Worm (Caenorhabditis elegans): ENCODE measurements around the gene Y14H12B.1.

Y14H12B.1 gene

ce11 chrII:3917985-3918633 is 16.1 kb upstream of the Y14H12B.1 start:
- TF ChIP-seq B0310.2 (tag; optimal IDR thresholded peaks at IDR 0.05) (no peak), tbx-37 (GFP tag; conservative IDR thresholded peaks at IDR 0.05) (no peak), tra-4 (tag; optimal IDR thresholded peaks at IDR 0.05) (no peak), ama-1 (optimal IDR thresholded peaks at IDR 0.05) (no peak), hnd-1 (tag; optimal IDR thresholded peaks at IDR 0.05) (no peak), ceh-13 (GFP tag; optimal IDR thresholded peaks at IDR 0.05) (no peak), ets-7 (tag; optimal IDR thresholded peaks at IDR 0.05) (no peak), sea-1 (GFP tag; conservative IDR thresholded peaks at IDR 0.05) (no peak), flt-1 (GFP tag; IDR thresholded peaks at IDR 0.05) (no peak), scrt-1 (GFP tag; IDR thresholded peaks at IDR 0.05) (no peak), tbx-11 (GFP tag; IDR thresholded peaks at IDR 0.05) (no peak), hmbx-1 (tag; optimal IDR thresholded peaks at IDR 0.05) (no peak), F13C5.2 (tag; optimal IDR thresholded peaks at IDR 0.05) (no peak), aly-1 (tag; optimal IDR thresholded peaks at IDR 0.05) (no peak), ceh-36 (tag; optimal IDR thresholded peaks at IDR 0.05) (no peak), hmg-4 (GFP tag; optimal IDR thresholded peaks at IDR 0.05) (no peak), pes-1 (GFP tag; IDR thresholded peaks at IDR 0.05) (no peak)

DNA sequence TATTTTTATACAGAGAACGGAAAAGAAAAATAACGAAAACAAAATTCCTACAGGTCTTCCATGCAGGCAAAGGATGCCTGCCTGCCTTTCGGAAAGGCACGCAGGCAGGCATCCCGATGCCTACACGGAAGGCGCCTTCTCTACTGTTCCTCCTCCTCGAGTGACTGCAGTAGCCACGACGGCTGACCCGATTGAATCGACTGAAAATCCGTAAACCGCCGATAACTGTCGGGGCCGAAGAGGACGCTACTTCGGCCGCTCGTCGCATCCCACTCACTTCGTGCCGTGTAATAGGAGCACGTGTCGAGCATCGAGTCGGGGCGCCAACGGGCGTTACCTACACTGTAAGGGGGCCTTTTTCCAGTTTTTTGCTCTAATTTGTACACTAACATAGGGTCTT is 13.6 kb upstream of the Y14H12B.1 start:
- TF ChIP-seq sea-1 (GFP tag; conservative IDR thresholded peaks at IDR 0.05) (no peak), pes-1 (GFP tag; IDR thresholded peaks at IDR 0.05) (0 out of 2 replicates have a peak, but pooled peaks have one; percentile 8)

ce11 chrII:3922696-3923095 is 11.6 kb upstream of the Y14H12B.1 start:
- TF ChIP-seq hnd-1 (tag; optimal IDR thresholded peaks at IDR 0.05) (no peak), sea-1 (GFP tag; conservative IDR thresholded peaks at IDR 0.05) (no peak), B0310.2 (tag; optimal IDR thresholded peaks at IDR 0.05) (no peak), tbx-11 (GFP tag; IDR thresholded peaks at IDR 0.05) (no peak), ceh-36 (tag; optimal IDR thresholded peaks at IDR 0.05) (no peak), tbx-37 (GFP tag; conservative IDR thresholded peaks at IDR 0.05) (no peak), tra-4 (tag; optimal IDR thresholded peaks at IDR 0.05) (no peak), flt-1 (GFP tag; IDR thresholded peaks at IDR 0.05) (no peak), ama-1 (optimal IDR thresholded peaks at IDR 0.05) (no peak)

DNA sequence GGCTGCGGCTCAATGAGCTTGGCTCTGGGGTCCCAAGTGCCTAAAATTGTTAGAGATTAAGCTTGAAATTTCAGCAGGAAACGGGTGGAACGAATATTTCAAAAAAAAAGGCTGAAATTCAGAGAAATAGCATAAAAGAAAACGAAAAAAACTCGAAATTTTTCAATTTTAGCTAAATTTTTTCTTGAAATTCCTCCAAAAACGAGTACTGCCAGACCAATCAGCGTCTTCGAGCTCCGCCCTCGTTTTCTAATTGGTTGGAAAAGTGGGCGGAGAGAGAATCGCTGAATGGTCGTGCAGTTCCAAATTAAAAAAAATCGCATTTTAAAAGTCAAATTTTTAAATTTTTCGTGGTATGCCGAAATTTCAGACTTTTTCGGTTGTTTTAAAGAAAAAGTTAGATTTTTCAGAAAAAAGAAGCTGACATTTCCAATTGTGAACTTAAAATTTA is 6.3 kb upstream of the Y14H12B.1 start, which contains the start of gene plpp-1.1:
Gene plpp-1.1 (minus strand): TSS at position 51 of the 451 bp plus-strand sequence.
- TF ChIP-seq ama-1 (optimal IDR thresholded peaks at IDR 0.05) (no peak), tbx-11 (GFP tag; IDR thresholded peaks at IDR 0.05) (no peak), flt-1 (GFP tag; IDR thresholded peaks at IDR 0.05) (no peak), F13C5.2 (tag; optimal IDR thresholded peaks at IDR 0.05) (no peak), scrt-1 (GFP tag; IDR thresholded peaks at IDR 0.05) (no peak), ets-7 (tag; optimal IDR thresholded peaks at IDR 0.05) (no peak), ceh-36 (tag; optimal IDR thresholded peaks at IDR 0.05) (no peak), aly-1 (tag; optimal IDR thresholded peaks at IDR 0.05) (no peak), B0310.2 (tag; optimal IDR thresholded peaks at IDR 0.05) (no peak), sea-1 (GFP tag; conservative IDR thresholded peaks at IDR 0.05) (no peak), hmbx-1 (tag; optimal IDR thresholded peaks at IDR 0.05) (no peak), ceh-13 (GFP tag; optimal IDR thresholded peaks at IDR 0.05) (no peak), hnd-1 (tag; optimal IDR thresholded peaks at IDR 0.05) (no peak)

DNA sequence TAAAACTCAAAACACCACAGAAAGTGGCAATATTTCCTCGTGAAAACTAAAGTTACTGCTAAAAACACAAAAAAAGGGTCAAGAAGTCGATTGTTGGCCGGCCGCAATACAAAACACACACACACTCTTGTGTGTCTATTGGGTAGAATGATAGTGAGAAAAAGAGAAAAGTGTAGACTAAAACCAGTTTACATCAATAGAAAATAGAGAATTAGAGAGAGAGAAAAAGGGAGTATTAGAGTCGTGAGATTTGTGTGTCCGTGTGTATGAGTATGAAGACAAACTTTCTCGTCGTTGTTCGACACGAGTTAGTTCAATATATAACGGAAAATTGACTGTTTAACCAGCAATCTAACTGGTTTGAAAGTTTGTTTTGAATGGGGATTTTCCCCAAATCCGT is 4.8 kb upstream of the Y14H12B.1 start:
- no peak for TF ChIP-seq ets-7 (tag; optimal IDR thresholded peaks at IDR 0.05)
- no peak for TF ChIP-seq tbx-37 (GFP tag; conservative IDR thresholded peaks at IDR 0.05)
- TF ChIP-seq aly-1 (tag; optimal IDR thresholded peaks at IDR 0.05): no peak
- TF ChIP-seq tra-4 (tag; optimal IDR thresholded peaks at IDR 0.05): no peak
- no peak for TF ChIP-seq B0310.2 (tag; optimal IDR thresholded peaks at IDR 0.05)
- TF ChIP-seq ceh-36 (tag; optimal IDR thresholded peaks at IDR 0.05): no peak
- TF ChIP-seq hnd-1 (tag; optimal IDR thresholded peaks at IDR 0.05): no peak
- no peak for TF ChIP-seq F13C5.2 (tag; optimal IDR thresholded peaks at IDR 0.05)
- no peak for TF ChIP-seq scrt-1 (GFP tag; IDR thresholded peaks at IDR 0.05)
- no peak for TF ChIP-seq ceh-13 (GFP tag; optimal IDR thresholded peaks at IDR 0.05)
- TF ChIP-seq flt-1 (GFP tag; IDR thresholded peaks at IDR 0.05): no peak
- TF ChIP-seq hmg-4 (GFP tag; optimal IDR thresholded peaks at IDR 0.05): no peak

- TF ChIP-seq tbx-11 (GFP tag; IDR thresholded peaks at IDR 0.05): no peak
- no peak for TF ChIP-seq tbx-37 (GFP tag; conservative IDR thresholded peaks at IDR 0.05)
- no peak for TF ChIP-seq aly-1 (tag; optimal IDR thresholded peaks at IDR 0.05)
Measured at ce11 chrII:3930478-3931182, 3.6 kb upstream of the Y14H12B.1 start.

- no peak for TF ChIP-seq pes-1 (GFP tag; IDR thresholded peaks at IDR 0.05)
- no peak for TF ChIP-seq hmg-4 (GFP tag; optimal IDR thresholded peaks at IDR 0.05)
- TF ChIP-seq tbx-11 (GFP tag; IDR thresholded peaks at IDR 0.05): no peak
- no peak for TF ChIP-seq ets-7 (tag; optimal IDR thresholded peaks at IDR 0.05)
- TF ChIP-seq hnd-1 (tag; optimal IDR thresholded peaks at IDR 0.05): no peak
- TF ChIP-seq tra-4 (tag; optimal IDR thresholded peaks at IDR 0.05): no peak
- TF ChIP-seq F13C5.2 (tag; optimal IDR thresholded peaks at IDR 0.05): no peak
- TF ChIP-seq aly-1 (tag; optimal IDR thresholded peaks at IDR 0.05): no peak
- TF ChIP-seq B0310.2 (tag; optimal IDR thresholded peaks at IDR 0.05): no peak
- TF ChIP-seq ama-1 (optimal IDR thresholded peaks at IDR 0.05): no peak
- TF ChIP-seq ceh-36 (tag; optimal IDR thresholded peaks at IDR 0.05): no peak
- TF ChIP-seq hmbx-1 (tag; optimal IDR thresholded peaks at IDR 0.05): no peak
- TF ChIP-seq tbx-37 (GFP tag; conservative IDR thresholded peaks at IDR 0.05): no peak
- TF ChIP-seq sea-1 (GFP tag; conservative IDR thresholded peaks at IDR 0.05): no peak
- TF ChIP-seq ceh-13 (GFP tag; optimal IDR thresholded peaks at IDR 0.05): no peak
- TF ChIP-seq flt-1 (GFP tag; IDR thresholded peaks at IDR 0.05): no peak
- TF ChIP-seq scrt-1 (GFP tag; IDR thresholded peaks at IDR 0.05): no peak
Measured at ce11 chrII:3931230-3931629, 3.0 kb upstream of the Y14H12B.1 start.

Measured in whole organism, early embryonic.